Worm (Caenorhabditis elegans): ENCODE data around the gene rpia-1.

ce11 chrIII:7152569-7152968 lies 29.6 kb downstream of the rpia-1 start:
- TF ChIP-seq nhr-11 (tag; optimal IDR thresholded peaks at IDR 0.05) (no peak), zip-5 (tag; optimal IDR thresholded peaks at IDR 0.05) (no peak), syd-9 (tag; optimal IDR thresholded peaks at IDR 0.05) (no peak), F13H6.1 (tag; optimal IDR thresholded peaks at IDR 0.05) (no peak), tbx-2 (tag; optimal IDR thresholded peaks at IDR 0.05) (no peak), ama-1 (optimal IDR thresholded peaks at IDR 0.05) (no peak), pha-4 (tag; optimal IDR thresholded peaks at IDR 0.05) (no peak), unc-42 (tag; optimal IDR thresholded peaks at IDR 0.05) (no peak), hlh-30 (tag; optimal IDR thresholded peaks at IDR 0.05; ENCODE audit: insufficient read depth) (no peak), K02D7.2 (tag; optimal IDR thresholded peaks at IDR 0.05) (no peak), rnt-1 (tag; optimal IDR thresholded peaks at IDR 0.05) (no peak), sox-2 (GFP tag; IDR thresholded peaks at IDR 0.05) (no peak), dve-1 (tag; optimal IDR thresholded peaks at IDR 0.05) (no peak), ets-4 (tag; optimal IDR thresholded peaks at IDR 0.05) (no peak)

All from whole organism, late embryonic.